Fruit fly (Drosophila melanogaster): ENCODE data around the gene CG11638.

Gene CG11638

dm6 chrX:1052684-1053389 lies 26.3 kb upstream of the CG11638 start (continued):
- TF ChIP-seq bbx (GFP tag; IDR thresholded peaks at IDR 0.05; ENCODE audit: partially characterized antibody) (no peak), pros (GFP tag; optimal IDR thresholded peaks at IDR 0.05) (no peak), sd (tag; optimal IDR thresholded peaks at IDR 0.05) (no peak), CG7963 (GFP tag; IDR thresholded peaks at IDR 0.05; ENCODE audit: partially characterized antibody) (no peak), disco-r (GFP tag; optimal IDR thresholded peaks at IDR 0.05) (no peak), CG5180 (GFP tag; optimal IDR thresholded peaks at IDR 0.05) (peak; percentile 20), CG18262 (tag; optimal IDR thresholded peaks at IDR 0.05) (peak; percentile 48), jing (GFP tag; optimal IDR thresholded peaks at IDR 0.05) (no peak), dysf (GFP tag; IDR thresholded peaks at IDR 0.05) (peak; percentile 56; the same call in 2 of the 3 replicates), CG17802 (tag; optimal IDR thresholded peaks at IDR 0.05) (peak; percentile 7), Mad (GFP tag; optimal IDR thresholded peaks at IDR 0.05) (no peak), Six4 (GFP tag; optimal IDR thresholded peaks at IDR 0.05) (peak; percentile 13), az2 (GFP tag; optimal IDR thresholded peaks at IDR 0.05) (peak; percentile 41), pfk (GFP tag; optimal IDR thresholded peaks at IDR 0.05) (no peak), CG6765 (GFP tag; optimal IDR thresholded peaks at IDR 0.05) (no peak), zen2 (GFP tag; IDR thresholded peaks at IDR 0.05; ENCODE audit: partially characterized antibody) (no peak), vnd (GFP tag; IDR thresholded peaks at IDR 0.05; ENCODE audit: partially characterized antibody) (no peak), emc (GFP tag; optimal IDR thresholded peaks at IDR 0.05) (no peak), CG5953 (GFP tag; IDR thresholded peaks at IDR 0.05) (no peak), unpg (GFP tag; optimal IDR thresholded peaks at IDR 0.05) (peak; percentile 56), bigmax (GFP tag; optimal IDR thresholded peaks at IDR 0.05) (no peak), CG8281 (tag; optimal IDR thresholded peaks at IDR 0.05) (no peak), CG4820 (GFP tag; optimal IDR thresholded peaks at IDR 0.05) (peak; percentile 26), caup (GFP tag; optimal IDR thresholded peaks at IDR 0.05; ENCODE audit: severe bottlenecking) (no peak), pum (GFP tag; optimal IDR thresholded peaks at IDR 0.05) (peak; percentile 48), vvl (GFP tag; IDR thresholded peaks at IDR 0.05) (peak; percentile 70; the same call in 1 of the 2 replicates), HLH3B (GFP tag; IDR thresholded peaks at IDR 0.05) (peak; percentile 40; the same call in 1 of the 2 replicates), CG32767 (GFP tag; IDR thresholded peaks at IDR 0.05) (peak; percentile 19; the same call in 1 of the 2 replicates), CG6254 (GFP tag; optimal IDR thresholded peaks at IDR 0.05) (peak; percentile 47), CG31224 (GFP tag; IDR thresholded peaks at IDR 0.05) (no peak), CG18011 (GFP tag; optimal IDR thresholded peaks at IDR 0.05) (no peak), Aef1 (GFP tag; IDR thresholded peaks at IDR 0.05) (no peak), tx (GFP tag; optimal IDR thresholded peaks at IDR 0.05) (no peak), CG14050 (GFP tag; IDR thresholded peaks at IDR 0.05) (no peak), org-1 (GFP tag; optimal IDR thresholded peaks at IDR 0.05) (peak; percentile 8), CG31441 (GFP tag; IDR thresholded peaks at IDR 0.05) (peak; percentile 66), eyg (GFP tag; optimal IDR thresholded peaks at IDR 0.05) (no peak), ap (GFP tag; IDR thresholded peaks at IDR 0.05) (0 out of 2 replicates have a peak, but pooled peaks have one; percentile 23), gsb (GFP tag; IDR thresholded peaks at IDR 0.05) (no peak), CG12104 (GFP tag; optimal IDR thresholded peaks at IDR 0.05) (no peak), CG14014 (GFP tag; IDR thresholded peaks at IDR 0.05) (0 out of 2 replicates have a peak, but pooled peaks have one; percentile 11), oc (tag; optimal IDR thresholded peaks at IDR 0.05) (peak; percentile 15), abd-A (tag; optimal IDR thresholded peaks at IDR 0.05) (no peak), ase (GFP tag; IDR thresholded peaks at IDR 0.05) (peak; percentile 22; the same call in 1 of the 3 replicates), gfzf (GFP tag; optimal IDR thresholded peaks at IDR 0.05) (no peak), Fer1 (GFP tag; optimal IDR thresholded peaks at IDR 0.05) (no peak), CG7745 (tag; optimal IDR thresholded peaks at IDR 0.05) (no peak), Bdp1 (GFP tag; optimal IDR thresholded peaks at IDR 0.05) (no peak), Usf (GFP tag; optimal IDR thresholded peaks at IDR 0.05) (no peak)
